Worm (Caenorhabditis elegans) whole organism, L4 larva: ENCODE data around the gene gst-31.

Experiments
- D1046.2 ChIP-seq: fragments of 200-800 bp; sonication (Bioruptor generic); IDR thresholded peaks from 2 replicates; pipeline ENCODE4 v1.3.6; 2022; ENCODE audit warnings: missing genetic modification characterization, missing compliant biosample characterization
- F10B5.3 ChIP-seq: sonication (generic microtip); optimal IDR thresholded peaks from 2 replicates; lab custom pipeline; 2016; ENCODE audit warnings: mild to moderate bottlenecking, missing genetic modification characterization, missing compliant biosample characterization
- F26F4.8 ChIP-seq: fragments of 200-800 bp; sonication (Bioruptor generic); conservative IDR thresholded peaks from 2 replicates; pipeline ENCODE4 v1.3.6; 2022; ENCODE audit warnings: missing genetic modification characterization, missing compliant biosample characterization
- F37D6.2 ChIP-seq: sonication (generic microtip); optimal IDR thresholded peaks from 2 replicates; lab custom pipeline; 2016; ENCODE audit warnings: mild to moderate bottlenecking, missing genetic modification characterization, missing compliant biosample characterization
- F49E8.2 ChIP-seq: sonication (generic microtip); optimal IDR thresholded peaks from 2 replicates; lab custom pipeline; 2016; ENCODE audit warnings: missing compliant biosample characterization, mild to moderate bottlenecking, missing genetic modification characterization, borderline replicate concordance
- T26A8.4 ChIP-seq: fragments of 200-800 bp; sonication (Bioruptor generic); IDR thresholded peaks from 2 replicates; pipeline ENCODE4 v1.3.6; 2022; ENCODE audit warnings: missing genetic modification characterization, missing compliant biosample characterization
- Y105C5A.15 ChIP-seq: fragments of 200-800 bp; sonication (Bioruptor generic); IDR thresholded peaks from 2 replicates; pipeline ENCODE4 v1.3.6; 2022; ENCODE audit warnings: missing genetic modification characterization, missing compliant biosample characterization
- ZK337.2 ChIP-seq: fragments of 200-800 bp; sonication (Bioruptor generic); IDR thresholded peaks from 2 replicates; pipeline ENCODE4 v1.3.6; 2022; ENCODE audit warnings: missing genetic modification reagents, missing genetic modification characterization, missing compliant biosample characterization
- ZK546.5 ChIP-seq, 2 experiments: sonication (generic microtip); optimal IDR thresholded peaks; 2 replicates each; lab custom pipeline; 2017; ENCODE audit warnings: missing biosample characterization in 2 of 2, missing genetic modification characterization in 2 of 2
- aha-1 ChIP-seq: fragments of 150-350 bp; peaks from one replicate; lab custom pipeline; 2014; ENCODE audit warnings: missing biosample characterization, missing genetic modification characterization
- aly-2 ChIP-seq: sonication (generic microtip); optimal IDR thresholded peaks from 2 replicates; lab custom pipeline; 2018; ENCODE audit warnings: missing biosample characterization, missing genetic modification characterization
- ama-1 ChIP-seq: fragments of 150-350 bp; optimal IDR thresholded peaks from 2 replicates; lab custom pipeline; 2014; ENCODE audit warnings: inconsistent platforms, mixed read lengths
- ceh-28 ChIP-seq: fragments of 150-350 bp; optimal IDR thresholded peaks from 2 replicates; lab custom pipeline; 2014; ENCODE audit warnings: missing biosample characterization, missing genetic modification reagents, missing genetic modification characterization
- ceh-32 ChIP-seq: sonication (generic microtip); optimal IDR thresholded peaks from 2 replicates; lab custom pipeline; 2016; ENCODE audit warnings: mild to moderate bottlenecking, missing genetic modification characterization, missing compliant biosample characterization; ENCODE audit not compliant: poor library complexity
- ceh-62 ChIP-seq: sonication (generic microtip); optimal IDR thresholded peaks from 2 replicates; lab custom pipeline; 2017; ENCODE audit warnings: missing biosample characterization, missing genetic modification characterization
- ctbp-1 ChIP-seq: fragments of 200-800 bp; sonication (Bioruptor generic); IDR thresholded peaks from 2 replicates; pipeline ENCODE4 v1.3.6; 2022; ENCODE audit warnings: missing genetic modification reagents, missing genetic modification characterization, missing compliant biosample characterization
- daf-19 ChIP-seq: fragments of 200-800 bp; sonication (Bioruptor generic); conservative IDR thresholded peaks from 2 replicates; pipeline ENCODE4 v1.3.6; 2022; ENCODE audit warnings: missing genetic modification characterization, missing compliant biosample characterization
- dmd-6 ChIP-seq: fragments of 200-800 bp; sonication (Bioruptor generic); IDR thresholded peaks from 2 replicates; pipeline ENCODE4 v1.3.6; 2022; ENCODE audit warnings: missing genetic modification reagents, missing genetic modification characterization, missing compliant biosample characterization
- dmd-8 ChIP-seq: fragments of 200-800 bp; sonication (Bioruptor generic); IDR thresholded peaks from 2 replicates; pipeline ENCODE4 v1.3.6; 2022; ENCODE audit warnings: missing genetic modification characterization, missing compliant biosample characterization
- dmd-9 ChIP-seq: fragments of 200-800 bp; sonication (Bioruptor generic); IDR thresholded peaks from 2 replicates; pipeline ENCODE4 v1.3.6; 2022; ENCODE audit warnings: missing genetic modification reagents, missing genetic modification characterization, missing compliant biosample characterization
- duxl-1 ChIP-seq: sonication (generic microtip); optimal IDR thresholded peaks from 2 replicates; lab custom pipeline; 2016; ENCODE audit warnings: mild to moderate bottlenecking, missing genetic modification characterization, moderate library complexity, missing compliant biosample characterization; ENCODE audit not compliant: poor library complexity
- egl-43 ChIP-seq: fragments of 200-800 bp; sonication (Bioruptor generic); IDR thresholded peaks from 2 replicates; pipeline ENCODE4 v1.3.6; 2022; ENCODE audit warnings: missing genetic modification reagents, missing genetic modification characterization, missing compliant biosample characterization
- fkh-10 ChIP-seq: fragments of 150-350 bp; optimal IDR thresholded peaks from 2 replicates; lab custom pipeline; 2014; ENCODE audit warnings: missing biosample characterization, missing genetic modification reagents, missing genetic modification characterization
- hif-1 ChIP-seq, 2 experiments: sonication (generic microtip); optimal IDR thresholded peaks; 2 replicates each; lab custom pipeline; 2016 to 2017; ENCODE audit warnings: missing compliant biosample characterization in 2 of 2, missing genetic modification characterization in 2 of 2, missing genetic modification reagents in 2 of 2, missing genotype in 2 of 2, mild to moderate bottlenecking in 1 of 2
- hlh-30 ChIP-seq: sonication (generic microtip); optimal IDR thresholded peaks from 2 replicates; lab custom pipeline; 2017; ENCODE audit warnings: antibody characterized with exemption, mild to moderate bottlenecking, missing genetic modification characterization, missing compliant biosample characterization; ENCODE audit not compliant: insufficient read depth
- jun-1 ChIP-seq: fragments of 150-350 bp; optimal IDR thresholded peaks from 2 replicates; lab custom pipeline; 2014; ENCODE audit warnings: missing biosample characterization, missing genetic modification reagents, missing genetic modification characterization
- lim-7 ChIP-seq: fragments of 200-800 bp; sonication (Bioruptor generic); IDR thresholded peaks from 2 replicates; pipeline ENCODE4 v1.3.6; 2022; ENCODE audit warnings: missing genetic modification characterization, missing compliant biosample characterization
- lin-1 ChIP-seq: fragments of 200-800 bp; sonication (Bioruptor generic); IDR thresholded peaks from 2 replicates; pipeline ENCODE4 v1.3.6; 2022; ENCODE audit warnings: missing genetic modification reagents, missing genetic modification characterization, missing compliant biosample characterization
- lin-15B ChIP-seq: fragments of 150-350 bp; sonication (generic microtip); optimal IDR thresholded peaks from 3 replicates; lab custom pipeline; 2014; ENCODE audit warnings: missing biosample characterization, missing genetic modification characterization
- lin-29 ChIP-seq: fragments of 200-800 bp; sonication (Bioruptor generic); IDR thresholded peaks from 2 replicates; pipeline ENCODE4 v1.3.6; 2022; ENCODE audit warnings: missing genetic modification reagents, missing genetic modification characterization, missing compliant biosample characterization
- mep-1 ChIP-seq: fragments of 150-350 bp; sonication (generic microtip); optimal IDR thresholded peaks from 3 replicates; lab custom pipeline; 2014; ENCODE audit warnings: missing biosample characterization, missing genetic modification characterization
- mes-2 ChIP-seq: sonication (generic microtip); optimal IDR thresholded peaks from 2 replicates; lab custom pipeline; 2016; ENCODE audit warnings: missing genotype, mild to moderate bottlenecking, missing genetic modification characterization, missing compliant biosample characterization; ENCODE audit not compliant: poor library complexity, severe bottlenecking
- mxl-2 ChIP-seq: fragments of 200-800 bp; sonication (Bioruptor generic); conservative IDR thresholded peaks from 2 replicates; pipeline ENCODE4 v1.3.6; 2022; ENCODE audit warnings: missing genetic modification reagents, missing genetic modification characterization, missing compliant biosample characterization
- mxl-3 ChIP-seq: fragments of 200-800 bp; sonication (Bioruptor generic); optimal IDR thresholded peaks from 2 replicates; lab custom pipeline; 2018; ENCODE audit warnings: mild to moderate bottlenecking, missing genetic modification characterization, missing compliant biosample characterization
- nhr-10 ChIP-seq: fragments of 150-350 bp; optimal IDR thresholded peaks from 2 replicates; lab custom pipeline; 2014; ENCODE audit warnings: missing biosample characterization, missing genetic modification characterization
- nhr-102 ChIP-seq: sonication (generic microtip); optimal IDR thresholded peaks from 2 replicates; lab custom pipeline; 2016; ENCODE audit warnings: mild to moderate bottlenecking, missing genetic modification characterization, moderate library complexity, missing compliant biosample characterization
- nhr-111 ChIP-seq: fragments of 200-800 bp; sonication (Bioruptor generic); optimal IDR thresholded peaks from 2 replicates; lab custom pipeline; 2018; ENCODE audit warnings: mild to moderate bottlenecking, missing genetic modification characterization, missing compliant biosample characterization
- nhr-25 ChIP-seq: sonication (generic microtip); optimal IDR thresholded peaks from 2 replicates; lab custom pipeline; 2017; ENCODE audit warnings: missing genetic modification characterization, mild to moderate bottlenecking, missing compliant biosample characterization, antibody characterized with exemption, moderate library complexity, borderline replicate concordance; ENCODE audit not compliant: insufficient read depth
- nhr-41 ChIP-seq: fragments of 200-800 bp; sonication (Bioruptor generic); IDR thresholded peaks from 2 replicates; pipeline ENCODE4 v1.3.6; 2022; ENCODE audit warnings: missing genetic modification reagents, missing genetic modification characterization, missing compliant biosample characterization
- nhr-76 ChIP-seq: fragments of 150-350 bp; optimal IDR thresholded peaks from 2 replicates; lab custom pipeline; 2014; ENCODE audit warnings: missing biosample characterization, missing genetic modification characterization
- nhr-77 ChIP-seq: fragments of 150-350 bp; optimal IDR thresholded peaks from 2 replicates; lab custom pipeline; 2014; ENCODE audit warnings: missing biosample characterization, missing genetic modification characterization
- pha-4 ChIP-seq, 2 experiments: fragments of 150-350 bp in 1 of 2; fragments of 200-800 bp in 1 of 2; sonication (Bioruptor generic) in 1 of 2; IDR thresholded peaks in 1 of 2; optimal IDR thresholded peaks in 1 of 2; 2 replicates each; pipeline versions ENCODE4 v1.3.6 to Lab custom; 2014 to 2022; ENCODE audit warnings: missing genetic modification characterization in 2 of 2, missing genetic modification reagents in 2 of 2, missing biosample characterization in 1 of 2, missing compliant biosample characterization in 1 of 2
- set-16 ChIP-seq: fragments of 200-800 bp; sonication (Bioruptor generic); IDR thresholded peaks from 2 replicates; pipeline ENCODE4 v1.3.6; 2022; ENCODE audit warnings: missing genetic modification reagents, missing genetic modification characterization, missing compliant biosample characterization
- spr-1 ChIP-seq: sonication (generic microtip); optimal IDR thresholded peaks from 2 replicates; lab custom pipeline; 2016; ENCODE audit warnings: mild to moderate bottlenecking, missing genetic modification characterization, missing compliant biosample characterization
- spr-3 ChIP-seq: fragments of 200-800 bp; sonication (Bioruptor generic); optimal IDR thresholded peaks from 2 replicates; lab custom pipeline; 2018; ENCODE audit warnings: mild to moderate bottlenecking, missing genetic modification characterization, missing compliant biosample characterization
- unc-130 ChIP-seq: sonication (generic microtip); optimal IDR thresholded peaks from 2 replicates; lab custom pipeline; 2016; ENCODE audit warnings: missing genetic modification reagents, missing genetic modification characterization, missing compliant biosample characterization
- vab-7 ChIP-seq: fragments of 200-800 bp; sonication (Bioruptor generic); IDR thresholded peaks from 2 replicates; pipeline ENCODE4 v1.3.6; 2022; ENCODE audit warnings: missing genetic modification reagents, missing genetic modification characterization, missing compliant biosample characterization
- zfp-2 ChIP-seq: sonication (generic microtip); optimal IDR thresholded peaks from 2 replicates; lab custom pipeline; 2016; ENCODE audit warnings: mild to moderate bottlenecking, missing genetic modification characterization, missing compliant biosample characterization
- zip-2 ChIP-seq: fragments of 150-350 bp; optimal IDR thresholded peaks from 2 replicates; lab custom pipeline; 2014; ENCODE audit warnings: missing biosample characterization, missing genetic modification characterization
- ztf-11 ChIP-seq: fragments of 150-350 bp; optimal IDR thresholded peaks from 2 replicates; lab custom pipeline; 2014; ENCODE audit warnings: missing biosample characterization, missing genetic modification characterization
- ztf-7 ChIP-seq: fragments of 150-350 bp; optimal IDR thresholded peaks from 2 replicates; lab custom pipeline; 2014; ENCODE audit warnings: missing biosample characterization, missing genetic modification characterization

gst-31 gene

ce11 chrII:15193961-15194360 is 19.2 kb upstream of the gst-31 start (continued):
- TF ChIP-seq dmd-9 (GFP tag; lab: Robert Waterston, UW) (no peak), ctbp-1 (GFP tag; lab: Robert Waterston, UW) (no peak), nhr-41 (GFP tag; lab: Robert Waterston, UW) (no peak), F37D6.2 (tag; lab: Kevin White, UChicago) (no peak), ceh-32 (tag; lab: Kevin White, UChicago) (no peak), daf-19 (GFP tag; lab: Robert Waterston, UW) (no peak), duxl-1 (tag; lab: Kevin White, UChicago) (no peak), F10B5.3 (no peak), ztf-11 (tag; lab: Kevin White, UChicago) (no peak), nhr-10 (tag; lab: Kevin White, UChicago) (no peak), lin-29 (no peak), ceh-28 (tag; lab: Kevin White, UChicago) (no peak), ZK546.5 (tag; optimal IDR thresholded peaks at IDR 0.05; lab: Kevin White, UChicago) (no peak), mep-1 (tag; lab: Kevin White, UChicago) (peak; percentile 48), set-16 (GFP tag; lab: Robert Waterston, UW) (peak; percentile 52), spr-1 (tag; lab: Kevin White, UChicago) (no peak), spr-3 (GFP tag; lab: Kevin White, UChicago) (no peak), ama-1 (no peak), egl-43 (GFP tag; lab: Robert Waterston, UW) (no peak), jun-1 (tag; lab: Kevin White, UChicago) (no peak), aha-1 (tag; lab: Kevin White, UChicago) (no peak), nhr-76 (tag; lab: Kevin White, UChicago) (no peak), zip-2 (tag; lab: Kevin White, UChicago) (no peak), fkh-10 (GFP tag; lab: Kevin White, UChicago) (no peak), hlh-30 (tag; lab: Kevin White, UChicago) (peak; percentile 88), dmd-8 (no peak), mes-2 (tag; lab: Kevin White, UChicago) (peak; percentile 10), Y105C5A.15 (GFP tag; lab: Robert Waterston, UW) (no peak), lin-15B (tag; lab: Kevin White, UChicago) (no peak), nhr-25 (tag; lab: Kevin White, UChicago) (no peak), ceh-62 (tag; lab: Kevin White, UChicago) (no peak), F26F4.8 (GFP tag; lab: Robert Waterston, UW) (no peak), dmd-6 (GFP tag; lab: Robert Waterston, UW) (peak; percentile 81), F49E8.2 (tag; lab: Kevin White, UChicago) (no peak), nhr-111 (GFP tag; lab: Kevin White, UChicago) (no peak), mxl-3 (peak; percentile 62), pha-4 (GFP tag; IDR thresholded peaks at IDR 0.05; lab: Robert Waterston, UW) (no peak; the same call in 1 of the 2 replicates), pha-4 (tag; optimal IDR thresholded peaks at IDR 0.05; lab: Kevin White, UChicago) (no peak), mxl-2 (GFP tag; lab: Robert Waterston, UW) (no peak), lin-1 (GFP tag; lab: Robert Waterston, UW) (no peak), ztf-7 (tag; lab: Kevin White, UChicago) (no peak), hif-1 (tag; optimal IDR thresholded peaks at IDR 0.05; lab: Kevin White, UChicago) (peak in 1 of 2 experiments; percentile 21), zfp-2 (no peak), nhr-77 (tag; lab: Kevin White, UChicago) (peak; percentile 89), vab-7 (GFP tag; lab: Robert Waterston, UW) (no peak), D1046.2 (no peak), T26A8.4 (GFP tag; lab: Robert Waterston, UW) (no peak), unc-130 (GFP tag; lab: Kevin White, UChicago) (no peak), lim-7 (no peak), aly-2 (tag; lab: Kevin White, UChicago) (no peak), ZK337.2 (GFP tag; lab: Robert Waterston, UW) (0 out of 2 replicates have a peak, but pooled peaks have one; percentile 16), nhr-102 (no peak)
